Worm (Caenorhabditis elegans) whole organism, L4 larva: ENCODE data around the gene glr-2.

Experiments used
- R02D3.7 ChIP-seq: fragments of 150-350 bp; sonication (generic microtip); optimal IDR thresholded peaks from 3 replicates; lab custom pipeline; 2014; ENCODE audit warnings: missing biosample characterization, missing genetic modification characterization
- T20F7.1 ChIP-seq: fragments of 200-800 bp; sonication (Bioruptor generic); optimal IDR thresholded peaks from 2 replicates; lab custom pipeline; 2018; ENCODE audit warnings: mild to moderate bottlenecking, missing genetic modification characterization, missing compliant biosample characterization
- T26A8.4 ChIP-seq: fragments of 200-800 bp; sonication (Bioruptor generic); IDR thresholded peaks from 2 replicates; pipeline ENCODE4 v1.3.6; 2022; ENCODE audit warnings: missing genetic modification characterization, missing compliant biosample characterization
- Y5F2A.4 ChIP-seq: fragments of 200-800 bp; sonication (Bioruptor generic); optimal IDR thresholded peaks from 2 replicates; lab custom pipeline; 2018; ENCODE audit warnings: mild to moderate bottlenecking, missing genetic modification characterization, missing compliant biosample characterization
- aha-1 ChIP-seq: fragments of 150-350 bp; peaks from one replicate; lab custom pipeline; 2014; ENCODE audit warnings: missing biosample characterization, missing genetic modification characterization
- arid-1 ChIP-seq: fragments of 200-800 bp; sonication (Bioruptor generic); conservative IDR thresholded peaks from 2 replicates; pipeline ENCODE4 v1.3.6; 2022; ENCODE audit warnings: missing genetic modification reagents, missing genetic modification characterization, missing compliant biosample characterization
- ceh-20 ChIP-seq: fragments of 200-800 bp; sonication (Bioruptor generic); IDR thresholded peaks from 2 replicates; pipeline ENCODE4 v1.3.6; 2022; ENCODE audit warnings: missing genetic modification reagents, missing genetic modification characterization, missing compliant biosample characterization
- ceh-28 ChIP-seq: fragments of 150-350 bp; optimal IDR thresholded peaks from 2 replicates; lab custom pipeline; 2014; ENCODE audit warnings: missing biosample characterization, missing genetic modification reagents, missing genetic modification characterization
- ceh-44 ChIP-seq: fragments of 200-800 bp; sonication (Bioruptor generic); IDR thresholded peaks from 2 replicates; pipeline ENCODE4 v1.3.6; 2022; ENCODE audit warnings: missing genetic modification reagents, missing genetic modification characterization, missing compliant biosample characterization
- ces-1 ChIP-seq: fragments of 150-350 bp; sonication (generic microtip); optimal IDR thresholded peaks from 4 replicates; lab custom pipeline; 2014; ENCODE audit warnings: missing biosample characterization, missing genetic modification reagents, missing genetic modification characterization
- ctbp-1 ChIP-seq: fragments of 200-800 bp; sonication (Bioruptor generic); IDR thresholded peaks from 2 replicates; pipeline ENCODE4 v1.3.6; 2022; ENCODE audit warnings: missing genetic modification reagents, missing genetic modification characterization, missing compliant biosample characterization
- daf-16 ChIP-seq, 3 experiments: sonication (generic microtip); optimal IDR thresholded peaks; 2 replicates each; lab custom pipeline; 2016 to 2017; ENCODE audit warnings: missing genetic modification characterization in 3 of 3, missing genetic modification reagents in 3 of 3, mild to moderate bottlenecking in 2 of 3, missing compliant biosample characterization in 2 of 3, missing biosample characterization in 1 of 3, moderate library complexity in 1 of 3
- daf-19 ChIP-seq: fragments of 200-800 bp; sonication (Bioruptor generic); conservative IDR thresholded peaks from 2 replicates; pipeline ENCODE4 v1.3.6; 2022; ENCODE audit warnings: missing genetic modification characterization, missing compliant biosample characterization
- dmd-6 ChIP-seq: fragments of 200-800 bp; sonication (Bioruptor generic); IDR thresholded peaks from 2 replicates; pipeline ENCODE4 v1.3.6; 2022; ENCODE audit warnings: missing genetic modification reagents, missing genetic modification characterization, missing compliant biosample characterization
- dmd-8 ChIP-seq: fragments of 200-800 bp; sonication (Bioruptor generic); IDR thresholded peaks from 2 replicates; pipeline ENCODE4 v1.3.6; 2022; ENCODE audit warnings: missing genetic modification characterization, missing compliant biosample characterization
- dpl-1 ChIP-seq: fragments of 150-350 bp; optimal IDR thresholded peaks from 2 replicates; lab custom pipeline; 2014; ENCODE audit warnings: missing biosample characterization, missing genetic modification reagents, missing genetic modification characterization
- duxl-1 ChIP-seq: sonication (generic microtip); optimal IDR thresholded peaks from 2 replicates; lab custom pipeline; 2016; ENCODE audit warnings: mild to moderate bottlenecking, missing genetic modification characterization, moderate library complexity, missing compliant biosample characterization; ENCODE audit not compliant: poor library complexity
- dve-1 ChIP-seq: sonication (generic microtip); optimal IDR thresholded peaks from 2 replicates; lab custom pipeline; 2017; ENCODE audit warnings: antibody characterized with exemption, mild to moderate bottlenecking, missing genetic modification characterization, missing compliant biosample characterization; ENCODE audit not compliant: insufficient read depth
- fos-1 ChIP-seq: fragments of 150-350 bp; optimal IDR thresholded peaks from 2 replicates; lab custom pipeline; 2014; ENCODE audit warnings: missing biosample characterization, missing genetic modification characterization
- hlh-11 ChIP-seq: fragments of 200-800 bp; sonication (Bioruptor generic); optimal IDR thresholded peaks from 2 replicates; lab custom pipeline; 2018; ENCODE audit warnings: mild to moderate bottlenecking, missing genetic modification characterization, missing compliant biosample characterization
- hlh-30 ChIP-seq: sonication (generic microtip); optimal IDR thresholded peaks from 2 replicates; lab custom pipeline; 2017; ENCODE audit warnings: antibody characterized with exemption, mild to moderate bottlenecking, missing genetic modification characterization, missing compliant biosample characterization; ENCODE audit not compliant: insufficient read depth
- lin-1 ChIP-seq: fragments of 200-800 bp; sonication (Bioruptor generic); IDR thresholded peaks from 2 replicates; pipeline ENCODE4 v1.3.6; 2022; ENCODE audit warnings: missing genetic modification reagents, missing genetic modification characterization, missing compliant biosample characterization
- lin-15B ChIP-seq: fragments of 150-350 bp; sonication (generic microtip); optimal IDR thresholded peaks from 3 replicates; lab custom pipeline; 2014; ENCODE audit warnings: missing biosample characterization, missing genetic modification characterization
- lin-38 ChIP-seq: fragments of 200-800 bp; sonication (Bioruptor generic); IDR thresholded peaks from 2 replicates; pipeline ENCODE4 v1.3.6; 2022; ENCODE audit warnings: missing genetic modification reagents, missing genetic modification characterization, missing compliant biosample characterization
- lir-3 ChIP-seq: sonication (generic microtip); optimal IDR thresholded peaks from 2 replicates; lab custom pipeline; 2016; ENCODE audit warnings: mild to moderate bottlenecking, missing genetic modification characterization, missing compliant biosample characterization
- lsy-2 ChIP-seq, 2 experiments: fragments of 150-350 bp in 1 of 2; sonication (generic microtip) in 1 of 2; optimal IDR thresholded peaks; 2 replicates each; lab custom pipeline; 2014 to 2017; ENCODE audit warnings: missing biosample characterization in 2 of 2, missing genetic modification characterization in 2 of 2
- mdl-1 ChIP-seq, 2 experiments: fragments of 150-350 bp in 1 of 2; sonication (generic microtip) in 1 of 2; optimal IDR thresholded peaks; 2 replicates each; lab custom pipeline; 2014 to 2017; ENCODE audit warnings: missing biosample characterization in 2 of 2, missing genetic modification characterization in 2 of 2
- mep-1 ChIP-seq: fragments of 150-350 bp; sonication (generic microtip); optimal IDR thresholded peaks from 3 replicates; lab custom pipeline; 2014; ENCODE audit warnings: missing biosample characterization, missing genetic modification characterization
- mxl-2 ChIP-seq: fragments of 200-800 bp; sonication (Bioruptor generic); conservative IDR thresholded peaks from 2 replicates; pipeline ENCODE4 v1.3.6; 2022; ENCODE audit warnings: missing genetic modification reagents, missing genetic modification characterization, missing compliant biosample characterization
- nhr-11 ChIP-seq: fragments of 150-350 bp; optimal IDR thresholded peaks from 2 replicates; lab custom pipeline; 2014; ENCODE audit warnings: missing biosample characterization, missing genetic modification characterization
- nhr-25 ChIP-seq: sonication (generic microtip); optimal IDR thresholded peaks from 2 replicates; lab custom pipeline; 2017; ENCODE audit warnings: missing genetic modification characterization, mild to moderate bottlenecking, missing compliant biosample characterization, antibody characterized with exemption, moderate library complexity, borderline replicate concordance; ENCODE audit not compliant: insufficient read depth
- nhr-48 ChIP-seq: sonication (generic microtip); optimal IDR thresholded peaks from 2 replicates; lab custom pipeline; 2016; ENCODE audit warnings: mild to moderate bottlenecking, missing genetic modification characterization, missing compliant biosample characterization
- nhr-6 ChIP-seq: fragments of 150-350 bp; optimal IDR thresholded peaks from 2 replicates; lab custom pipeline; 2014; ENCODE audit warnings: missing biosample characterization, missing genetic modification characterization
- nhr-76 ChIP-seq: fragments of 150-350 bp; optimal IDR thresholded peaks from 2 replicates; lab custom pipeline; 2014; ENCODE audit warnings: missing biosample characterization, missing genetic modification characterization
- nhr-77 ChIP-seq: fragments of 150-350 bp; optimal IDR thresholded peaks from 2 replicates; lab custom pipeline; 2014; ENCODE audit warnings: missing biosample characterization, missing genetic modification characterization
- pha-4 ChIP-seq, 2 experiments: fragments of 150-350 bp in 1 of 2; fragments of 200-800 bp in 1 of 2; sonication (Bioruptor generic) in 1 of 2; IDR thresholded peaks in 1 of 2; optimal IDR thresholded peaks in 1 of 2; 2 replicates each; pipeline versions ENCODE4 v1.3.6 to Lab custom; 2014 to 2022; ENCODE audit warnings: missing genetic modification characterization in 2 of 2, missing genetic modification reagents in 2 of 2, missing biosample characterization in 1 of 2, missing compliant biosample characterization in 1 of 2
- rbr-2 ChIP-seq: sonication (generic microtip); optimal IDR thresholded peaks from 2 replicates; lab custom pipeline; 2016; ENCODE audit warnings: missing genotype, missing genetic modification characterization, missing compliant biosample characterization
- sdz-12 ChIP-seq: fragments of 200-800 bp; sonication (Bioruptor generic); optimal IDR thresholded peaks from 2 replicates; lab custom pipeline; 2018; ENCODE audit warnings: mild to moderate bottlenecking, missing genetic modification characterization, missing compliant biosample characterization
- set-16 ChIP-seq: fragments of 200-800 bp; sonication (Bioruptor generic); IDR thresholded peaks from 2 replicates; pipeline ENCODE4 v1.3.6; 2022; ENCODE audit warnings: missing genetic modification reagents, missing genetic modification characterization, missing compliant biosample characterization
- skn-1 ChIP-seq: fragments of 150-350 bp; optimal IDR thresholded peaks from 2 replicates; lab custom pipeline; 2014; ENCODE audit warnings: missing biosample characterization, missing genetic modification characterization
- snpc-1.2 ChIP-seq: fragments of 200-800 bp; sonication (Bioruptor generic); IDR thresholded peaks from 2 replicates; pipeline ENCODE4 v1.3.6; 2022; ENCODE audit warnings: missing genetic modification reagents, missing genetic modification characterization, missing compliant biosample characterization
- spr-1 ChIP-seq: sonication (generic microtip); optimal IDR thresholded peaks from 2 replicates; lab custom pipeline; 2016; ENCODE audit warnings: mild to moderate bottlenecking, missing genetic modification characterization, missing compliant biosample characterization
- tag-97 ChIP-seq: fragments of 200-800 bp; sonication (Bioruptor generic); IDR thresholded peaks from 2 replicates; pipeline ENCODE4 v1.3.6; 2022; ENCODE audit warnings: missing genetic modification characterization, missing compliant biosample characterization
- tra-1 ChIP-seq: fragments of 200-800 bp; sonication (Bioruptor generic); IDR thresholded peaks from 2 replicates; pipeline ENCODE4 v1.3.6; 2022; ENCODE audit warnings: missing genetic modification reagents, missing genetic modification characterization, missing compliant biosample characterization
- unc-39 ChIP-seq: sonication (generic microtip); optimal IDR thresholded peaks from 2 replicates; lab custom pipeline; 2017; ENCODE audit warnings: missing biosample characterization, missing genetic modification characterization
- zag-1 ChIP-seq: fragments of 150-350 bp; optimal IDR thresholded peaks from 2 replicates; lab custom pipeline; 2014; ENCODE audit warnings: missing biosample characterization, missing genetic modification characterization
- zfp-2 ChIP-seq: sonication (generic microtip); optimal IDR thresholded peaks from 2 replicates; lab custom pipeline; 2016; ENCODE audit warnings: mild to moderate bottlenecking, missing genetic modification characterization, missing compliant biosample characterization

glr-2 gene

ce11 chrIII:7154526-7154925 is 9.8 kb upstream of the glr-2 start (continued):
- TF ChIP-seq nhr-77 (tag; lab: Kevin White, UChicago) (peak; percentile 25), aha-1 (no peak), set-16 (GFP tag; lab: Robert Waterston, UW) (no peak), ceh-44 (GFP tag; lab: Robert Waterston, UW) (no peak), spr-1 (tag; lab: Kevin White, UChicago) (no peak), fos-1 (tag; lab: Kevin White, UChicago) (no peak), lir-3 (tag; lab: Kevin White, UChicago) (no peak), dmd-8 (GFP tag; lab: Robert Waterston, UW) (no peak), lsy-2 (tag; optimal IDR thresholded peaks at IDR 0.05; lab: Kevin White, UChicago) (peak in 1 of 2 experiments; percentile 15), mep-1 (tag; lab: Kevin White, UChicago) (peak; percentile 9), sdz-12 (GFP tag; lab: Kevin White, UChicago) (no peak), R02D3.7 (tag; lab: Kevin White, UChicago) (no peak)

- TF ChIP-seq zfp-2 (tag; lab: Kevin White, UChicago), result no peak
- peak; percentile 33 for TF ChIP-seq spr-1 (tag; lab: Kevin White, UChicago)
- TF ChIP-seq ces-1 (GFP tag; lab: Kevin White, UChicago), result peak; percentile 58
- TF ChIP-seq unc-39 (tag; lab: Kevin White, UChicago), result no peak
- no peak for TF ChIP-seq Y5F2A.4
- TF ChIP-seq tra-1, result peak; percentile 62; the same call in 1 of the 2 replicates
- TF ChIP-seq nhr-11 (tag; lab: Kevin White, UChicago), result peak; percentile 47
- peak; percentile 80 for TF ChIP-seq duxl-1
- TF ChIP-seq T26A8.4 (GFP tag; lab: Robert Waterston, UW), result peak; percentile 80
- TF ChIP-seq tag-97, result no peak
- TF ChIP-seq daf-16 (GFP tag; optimal IDR thresholded peaks at IDR 0.05; lab: Kevin White, UChicago), result peak in 1 of 2 experiments; percentile 24
- peak; percentile 82 for TF ChIP-seq daf-16 (tag; optimal IDR thresholded peaks at IDR 0.05; lab: Kevin White, UChicago)
- no peak for TF ChIP-seq lin-15B (tag; lab: Kevin White, UChicago)
- peak; percentile 85 for TF ChIP-seq rbr-2 (tag; lab: Kevin White, UChicago)
- peak; percentile 84 for TF ChIP-seq ctbp-1 (GFP tag; lab: Robert Waterston, UW)
- TF ChIP-seq mxl-2 (GFP tag; lab: Robert Waterston, UW), result no peak
- TF ChIP-seq ceh-20 (GFP tag; lab: Robert Waterston, UW), result peak; percentile 54; the same call in 1 of the 2 replicates
- peak; percentile 65; the same call in 1 of the 2 replicates for TF ChIP-seq pha-4 (GFP tag; IDR thresholded peaks at IDR 0.05; lab: Robert Waterston, UW)
- peak; percentile 91 for TF ChIP-seq pha-4 (tag; optimal IDR thresholded peaks at IDR 0.05; lab: Kevin White, UChicago)
- TF ChIP-seq T20F7.1, result peak; percentile 74
- peak; percentile 31; the same call in 1 of the 2 replicates for TF ChIP-seq lin-1 (GFP tag; lab: Robert Waterston, UW)
- TF ChIP-seq hlh-30 (tag; lab: Kevin White, UChicago), result peak; percentile 88
- TF ChIP-seq hlh-11 (tag; lab: Kevin White, UChicago), result peak; percentile 89
- TF ChIP-seq skn-1, result no peak
- peak; percentile 92 for TF ChIP-seq nhr-6 (tag; lab: Kevin White, UChicago)
- TF ChIP-seq ceh-28 (tag; lab: Kevin White, UChicago), result peak; percentile 32
- TF ChIP-seq nhr-25 (tag; lab: Kevin White, UChicago), result peak; percentile 35
- no peak for TF ChIP-seq snpc-1.2 (GFP tag; lab: Robert Waterston, UW)
- peak; percentile 79 for TF ChIP-seq dmd-6 (GFP tag; lab: Robert Waterston, UW)
- TF ChIP-seq lsy-2 (tag; optimal IDR thresholded peaks at IDR 0.05; lab: Kevin White, UChicago), result peak; percentile 75 to 92
- peak; percentile 88 for TF ChIP-seq mep-1 (tag; lab: Kevin White, UChicago)
- 0 out of 2 replicates have a peak, but pooled peaks have one; percentile 34 for TF ChIP-seq daf-19 (GFP tag; lab: Robert Waterston, UW)
- peak; percentile 75 for TF ChIP-seq nhr-48 (tag; lab: Kevin White, UChicago)
- TF ChIP-seq zag-1 (tag; lab: Kevin White, UChicago), result no peak
- TF ChIP-seq dve-1, result peak; percentile 89
- TF ChIP-seq lir-3 (tag; lab: Kevin White, UChicago), result no peak
- peak; percentile 87 to 88 for TF ChIP-seq mdl-1 (tag; optimal IDR thresholded peaks at IDR 0.05; lab: Kevin White, UChicago)
- peak; percentile 64 for TF ChIP-seq lin-38
- TF ChIP-seq arid-1 (GFP tag; lab: Robert Waterston, UW), result peak; percentile 57
- TF ChIP-seq nhr-76, result peak; percentile 25
- TF ChIP-seq dpl-1 (GFP tag; lab: Kevin White, UChicago), result peak; percentile 61
These were observed 9.0 kb upstream of the glr-2 start, which contains the start of gene ogt-1 for ce11 chrIII:7153747-7154238. ogt-1 (minus strand) TSS chrIII:7153797.
